Worm (Caenorhabditis elegans): ENCODE measurements around the gene T25D1.1.

ce11 chrX:16532513-16532912 is 12.9 kb downstream of the T25D1.1 start:
- TF ChIP-seq him-1 (tag; optimal IDR thresholded peaks at IDR 0.05), result no peak
- no peak for TF ChIP-seq W03F9.2 (tag; optimal IDR thresholded peaks at IDR 0.05)
- no peak for TF ChIP-seq dao-5 (tag; optimal IDR thresholded peaks at IDR 0.05)
